Worm (Caenorhabditis elegans) whole organism, young adult: ENCODE measurements around the gene mif-2.

Experiments
- bed-1 ChIP-seq: fragments of 200-800 bp; sonication (Bioruptor generic); IDR thresholded peaks from 2 replicates; pipeline ENCODE4 v1.3.6; 2022; ENCODE audit warnings: missing genetic modification reagents, missing genetic modification characterization, missing compliant biosample characterization
- dpl-1 ChIP-seq: fragments of 150-350 bp; optimal IDR thresholded peaks from 2 replicates; lab custom pipeline; 2014; ENCODE audit warnings: missing biosample characterization, missing genetic modification reagents, missing genetic modification characterization
- lin-35 ChIP-seq, 3 experiments: fragments of 150-350 bp in 2 of 3; sonication (generic microtip) in 1 of 3; optimal IDR thresholded peaks; 2 replicates each; lab custom pipeline; 2014 to 2018; ENCODE audit warnings: missing biosample characterization in 3 of 3, missing genetic modification characterization in 3 of 3, missing genetic modification reagents in 3 of 3
- lin-40 ChIP-seq: sonication (generic microtip); optimal IDR thresholded peaks from 2 replicates; lab custom pipeline; 2016; ENCODE audit warnings: missing genetic modification characterization, mild to moderate bottlenecking, missing compliant biosample characterization, missing genotype, missing genetic modification reagents
- repo-1 ChIP-seq: sonication (generic microtip); optimal IDR thresholded peaks from 2 replicates; lab custom pipeline; 2017; ENCODE audit warnings: mild to moderate bottlenecking, missing genetic modification characterization, missing compliant biosample characterization

DNA sequence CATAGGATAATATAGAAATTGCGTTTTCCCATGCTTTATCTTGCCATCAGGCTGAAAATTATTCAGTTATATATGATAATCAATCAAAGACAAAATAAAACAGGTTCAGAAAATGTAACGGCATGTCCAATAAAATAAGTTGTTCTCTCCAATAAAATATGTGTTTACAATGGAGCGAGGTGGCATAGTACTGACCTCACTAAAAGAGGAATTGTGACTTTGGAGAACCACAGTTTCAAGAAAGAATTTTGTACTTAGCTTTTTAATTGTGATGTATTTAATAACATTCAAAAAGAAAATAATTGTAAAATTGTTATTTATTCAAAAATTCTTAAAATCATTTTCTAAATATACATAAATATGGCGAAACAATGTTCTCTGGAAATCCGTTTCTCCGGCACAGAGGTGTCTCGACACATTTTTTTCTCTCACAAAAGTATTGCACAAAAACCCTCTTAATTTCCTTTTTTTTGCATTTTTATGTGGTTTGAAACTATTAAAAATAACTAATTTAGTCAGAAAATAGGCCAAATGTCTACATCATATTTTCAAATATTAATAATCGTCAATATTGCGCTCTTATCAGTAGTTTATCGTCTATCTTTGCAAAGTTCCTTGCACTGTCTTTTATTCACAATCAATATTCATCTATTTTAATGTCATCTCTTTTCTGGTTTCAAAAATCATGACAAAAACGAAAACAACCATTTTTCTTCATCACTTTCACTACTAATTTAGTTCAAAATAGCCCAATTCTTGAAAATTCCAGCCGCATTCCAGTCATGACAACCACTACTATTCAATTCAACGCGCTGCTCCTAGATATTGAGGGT is 44.8 kb downstream of the mif-2 start, which contains the start of the genes aman-2 and F58H1.3:
- TF ChIP-seq repo-1 (tag; lab: Kevin White, UChicago) (no peak), lin-35 (GFP tag; optimal IDR thresholded peaks at IDR 0.05; lab: Kevin White, UChicago) (no peak), lin-40 (no peak), dpl-1 (GFP tag; lab: Kevin White, UChicago) (no peak), bed-1 (GFP tag; lab: Robert Waterston, UW) (no peak)
